Fruit fly (Drosophila melanogaster): Measurements from ENCODE around the gene PAN3.

DNA sequence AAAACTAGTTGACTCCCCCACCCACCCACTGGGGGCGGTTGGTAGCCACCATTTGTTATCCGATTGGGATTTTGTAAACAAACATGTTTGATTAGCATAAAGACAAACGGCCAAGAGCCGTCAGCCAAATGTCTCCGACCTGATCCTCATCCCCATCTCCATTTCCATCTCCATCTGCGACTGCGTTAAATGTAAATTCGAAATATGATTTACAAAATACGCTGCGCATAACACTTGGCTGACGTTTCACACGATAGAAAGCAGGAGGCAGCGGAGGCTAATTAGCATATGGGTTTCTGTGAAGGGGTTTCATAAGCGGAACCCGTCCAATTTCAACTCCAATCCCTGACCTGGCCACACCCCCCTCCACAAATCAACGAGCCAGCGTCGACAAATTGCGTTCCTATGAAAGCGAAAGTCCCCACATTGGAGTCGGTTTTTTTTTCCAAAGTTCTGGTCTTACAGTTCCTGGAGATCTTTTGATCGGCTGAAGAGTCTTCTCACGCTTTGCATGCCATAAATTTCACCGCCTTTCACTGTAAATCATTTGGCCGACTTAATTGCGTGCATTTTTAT, 37.2 kb downstream of the PAN3 start:
- no peak for TF ChIP-seq psq (GFP tag; optimal IDR thresholded peaks at IDR 0.05)
- no peak for TF ChIP-seq pan (optimal IDR thresholded peaks at IDR 0.05)
- TF ChIP-seq rgr (GFP tag; optimal IDR thresholded peaks at IDR 0.05): no peak
- TF ChIP-seq Abd-B (GFP tag; optimal IDR thresholded peaks at IDR 0.05): no peak
